Worm (Caenorhabditis elegans) whole organism, midembryonic: ENCODE measurements around the gene srb-12.
"Not testable (repeated sequence)": the region's sequence is repeated elsewhere in the genome, so short reads cannot be mapped to it uniquely, and the experiment has no call there.

ENCODE experiments used
- T22C8.4 ChIP-seq: fragments of 200-800 bp; sonication (Bioruptor generic); IDR thresholded peaks from 2 replicates; pipeline ENCODE4 v1.3.6; 2022; ENCODE audit warnings: missing genetic modification characterization, missing compliant biosample characterization
- cog-1 ChIP-seq: sonication (generic microtip); optimal IDR thresholded peaks from 2 replicates; lab custom pipeline; 2016; ENCODE audit warnings: missing genetic modification characterization, missing compliant biosample characterization
- flt-1 ChIP-seq: fragments of 200-800 bp; sonication (Bioruptor generic); IDR thresholded peaks from 2 replicates; pipeline ENCODE4 v1.3.6; 2022; ENCODE audit warnings: missing genetic modification characterization, missing compliant biosample characterization
- klf-2 ChIP-seq: fragments of 200-800 bp; sonication (Bioruptor generic); conservative IDR thresholded peaks from 2 replicates; pipeline ENCODE4 v1.3.6; 2022; ENCODE audit warnings: missing genetic modification reagents, missing genetic modification characterization, missing compliant biosample characterization
- med-1 ChIP-seq: sonication (generic microtip); optimal IDR thresholded peaks from 2 replicates; lab custom pipeline; 2017; ENCODE audit warnings: missing genetic modification characterization, mild to moderate bottlenecking, missing compliant biosample characterization, antibody characterized with exemption, missing genetic modification reagents; ENCODE audit not compliant: insufficient read depth
- ref-1 ChIP-seq: fragments of 200-800 bp; sonication (Bioruptor generic); conservative IDR thresholded peaks from 2 replicates; pipeline ENCODE4 v1.3.6; 2022; ENCODE audit warnings: missing genetic modification reagents, missing genetic modification characterization, missing compliant biosample characterization
- tab-1 ChIP-seq: fragments of 200-800 bp; sonication (Bioruptor generic); IDR thresholded peaks from 2 replicates; pipeline ENCODE4 v1.3.6; 2022; ENCODE audit warnings: missing genetic modification characterization, missing compliant biosample characterization
- ztf-23 ChIP-seq: fragments of 200-800 bp; sonication (Bioruptor generic); IDR thresholded peaks from 2 replicates; pipeline ENCODE4 v1.3.6; 2022; ENCODE audit warnings: missing genetic modification reagents, missing genetic modification characterization, missing compliant biosample characterization
- ztf-29 ChIP-seq: fragments of 200-800 bp; sonication (Bioruptor generic); IDR thresholded peaks from 2 replicates; pipeline ENCODE4 v1.3.6; 2022; ENCODE audit warnings: missing genetic modification reagents, missing genetic modification characterization, missing compliant biosample characterization

Gene srb-12

ce11 chrII:5176934-5177333 lies 22.5 kb upstream of the srb-12 start:
- no peak for TF ChIP-seq med-1
- no peak for TF ChIP-seq cog-1
- no peak for TF ChIP-seq T22C8.4
- no peak for TF ChIP-seq ref-1 (GFP tag; lab: Robert Waterston, UW)
- TF ChIP-seq ztf-23 (GFP tag; lab: Robert Waterston, UW), result no peak
- no peak for TF ChIP-seq klf-2
- no peak for TF ChIP-seq ztf-29 (GFP tag; lab: Robert Waterston, UW)
- no peak for TF ChIP-seq tab-1
- no peak for TF ChIP-seq flt-1 (GFP tag; lab: Robert Waterston, UW)

- TF ChIP-seq ztf-29 (GFP tag; lab: Robert Waterston, UW) (no peak), ref-1 (GFP tag; lab: Robert Waterston, UW) (no peak), cog-1 (no peak), ztf-23 (GFP tag; lab: Robert Waterston, UW) (no peak), T22C8.4 (no peak), med-1 (no peak), klf-2 (no peak), flt-1 (GFP tag; lab: Robert Waterston, UW) (no peak)
Observed at ce11 chrII:5174370-5174769, 19.9 kb upstream of the srb-12 start, which contains the start of gene C27D6.3. TSS of gene C27D6.3 (minus strand) at chrII:5174470.

- TF ChIP-seq T22C8.4 (no peak), flt-1 (GFP tag; lab: Robert Waterston, UW) (no peak), ztf-23 (GFP tag; lab: Robert Waterston, UW) (no peak), ref-1 (GFP tag; lab: Robert Waterston, UW) (no peak), cog-1 (no peak), ztf-29 (GFP tag; lab: Robert Waterston, UW) (no peak), klf-2 (no peak), tab-1 (no peak), med-1 (no peak)
Observed at ce11 chrII:5172451-5172850, 18.0 kb upstream of the srb-12 start, which contains the start of gene C27D6.1. TSS of gene C27D6.1 (plus strand) at chrII:5172751.

ce11 chrII:5171610-5172009 lies 17.2 kb upstream of the srb-12 start, which contains the start of gene C27D6.15:
TSS of gene C27D6.15 (plus strand) at chrII:5171910.
- TF ChIP-seq klf-2 (no peak), flt-1 (GFP tag; lab: Robert Waterston, UW) (no peak), ztf-23 (GFP tag; lab: Robert Waterston, UW) (no peak), med-1 (no peak), ref-1 (GFP tag; lab: Robert Waterston, UW) (no peak), cog-1 (no peak), tab-1 (no peak), ztf-29 (GFP tag; lab: Robert Waterston, UW) (no peak), T22C8.4 (no peak)

- TF ChIP-seq tab-1 (no peak), ref-1 (GFP tag; lab: Robert Waterston, UW) (no peak), med-1 (no peak), klf-2 (no peak), ztf-23 (GFP tag; lab: Robert Waterston, UW) (no peak), flt-1 (GFP tag; lab: Robert Waterston, UW) (no peak), ztf-29 (GFP tag; lab: Robert Waterston, UW) (no peak), cog-1 (no peak)
Observed at ce11 chrII:5170932-5171331, 16.5 kb upstream of the srb-12 start, which contains the start of gene srb-1. TSS of gene srb-1 (minus strand) at chrII:5171032.

ce11 chrII:5166738-5167137 lies 12.3 kb upstream of the srb-12 start, which contains the start of gene srb-3:
TSS of gene srb-3 (minus strand) at chrII:5166838.
- TF ChIP-seq ref-1 (GFP tag; lab: Robert Waterston, UW), result no peak
- no peak for TF ChIP-seq tab-1
- no peak for TF ChIP-seq ztf-23 (GFP tag; lab: Robert Waterston, UW)
- TF ChIP-seq med-1, result no peak
- no peak for TF ChIP-seq ztf-29 (GFP tag; lab: Robert Waterston, UW)
- TF ChIP-seq T22C8.4, result no peak
- no peak for TF ChIP-seq cog-1
- no peak for TF ChIP-seq klf-2
- TF ChIP-seq flt-1 (GFP tag; lab: Robert Waterston, UW), result no peak

- TF ChIP-seq ztf-29 (GFP tag; lab: Robert Waterston, UW), result no peak
- TF ChIP-seq klf-2, result no peak
- no peak for TF ChIP-seq flt-1 (GFP tag; lab: Robert Waterston, UW)
- TF ChIP-seq tab-1, result no peak
- no peak for TF ChIP-seq ztf-23 (GFP tag; lab: Robert Waterston, UW)
- no peak for TF ChIP-seq T22C8.4
- TF ChIP-seq ref-1 (GFP tag; lab: Robert Waterston, UW), result no peak
- no peak for TF ChIP-seq med-1
- no peak for TF ChIP-seq cog-1
Observed at ce11 chrII:5163283-5163682, 8.8 kb upstream of the srb-12 start, which contains the start of gene srb-5. TSS of gene srb-5 (minus strand) at chrII:5163383.

ce11 chrII:5161102-5161501 lies 6.7 kb upstream of the srb-12 start, which contains the start of gene C27D6.11:
TSS of gene C27D6.11 (minus strand) at chrII:5161202.
- TF ChIP-seq med-1 (no peak), klf-2 (no peak), tab-1 (no peak), ref-1 (GFP tag; lab: Robert Waterston, UW) (no peak), T22C8.4 (no peak), ztf-29 (GFP tag; lab: Robert Waterston, UW) (no peak), cog-1 (no peak), flt-1 (GFP tag; lab: Robert Waterston, UW) (no peak), ztf-23 (GFP tag; lab: Robert Waterston, UW) (no peak)

ce11 chrII:5158774-5159173 lies 4.3 kb upstream of the srb-12 start, which contains the start of gene F58A6.9:
TSS of gene F58A6.9 (minus strand) at chrII:5158874.
- TF ChIP-seq flt-1 (GFP tag; lab: Robert Waterston, UW); klf-2; T22C8.4: not testable (repeated sequence)

- no peak for TF ChIP-seq klf-2
- TF ChIP-seq ref-1 (GFP tag; lab: Robert Waterston, UW), result no peak
- TF ChIP-seq T22C8.4, result no peak
- TF ChIP-seq tab-1, result no peak
- TF ChIP-seq cog-1, result no peak
Observed at ce11 chrII:5157525-5157924, 3.1 kb upstream of the srb-12 start, which contains the start of gene srb-13. TSS of gene srb-13 (minus strand) at chrII:5157625.

ce11 chrII:5156983-5157382 lies 2.5 kb upstream of the srb-12 start, which contains the start of gene msp-45:
TSS of gene msp-45 (minus strand) at chrII:5157083.
- TF ChIP-seq ztf-29 (GFP tag; lab: Robert Waterston, UW), result no peak
